Fruit fly (Drosophila melanogaster) whole organism, embryonic: ENCODE measurements around the gene CG7781.

ENCODE experiments used
- Bgb ChIP-seq: fragments of 200-800 bp; sonication (Bioruptor generic); IDR thresholded peaks from 2 replicates; pipeline ENCODE4 v1.3.6; 2022; ENCODE audit warnings: missing biosample characterization, missing genetic modification characterization; ENCODE audit not compliant: partially characterized antibody
- CG10321 ChIP-seq: fragments of 200-800 bp; sonication (Bioruptor generic); IDR thresholded peaks from 2 replicates; pipeline ENCODE4 v1.3.6; 2022; ENCODE audit warnings: missing biosample characterization, missing genetic modification characterization
- CG11560 ChIP-seq: fragments of 200-800 bp; sonication (Bioruptor generic); IDR thresholded peaks from 3 replicates; pipeline ENCODE4 v1.3.6; 2022; ENCODE audit warnings: missing biosample characterization, missing genetic modification characterization
- CG11695 ChIP-seq: fragments of 200-800 bp; sonication (Bioruptor generic); IDR thresholded peaks from 3 replicates; pipeline ENCODE4 v1.3.6; 2022; ENCODE audit warnings: missing biosample characterization, missing genetic modification characterization
- CG13287 ChIP-seq: fragments of 200-800 bp; sonication (Bioruptor generic); IDR thresholded peaks from 2 replicates; pipeline ENCODE4 v1.3.6; 2022; ENCODE audit warnings: missing biosample characterization, missing genetic modification characterization; ENCODE audit not compliant: partially characterized antibody
- CG14441 ChIP-seq: fragments of 200-800 bp; sonication (Bioruptor generic); IDR thresholded peaks from 2 replicates; pipeline ENCODE4 v1.3.6; 2022; ENCODE audit warnings: missing biosample characterization, missing genetic modification characterization
- CG14710 ChIP-seq: fragments of 200-800 bp; sonication (Bioruptor generic); optimal IDR thresholded peaks from 3 replicates; lab custom pipeline; 2019; ENCODE audit warnings: missing biosample characterization, mild to moderate bottlenecking, missing genetic modification characterization, moderate library complexity
- CG15601 ChIP-seq: fragments of 200-800 bp; sonication (Bioruptor generic); optimal IDR thresholded peaks from 3 replicates; lab custom pipeline; 2019; ENCODE audit warnings: missing biosample characterization, mild to moderate bottlenecking, missing genetic modification characterization, moderate library complexity
- CG17328 ChIP-seq: fragments of 200-800 bp; sonication (Bioruptor generic); IDR thresholded peaks from 2 replicates; pipeline ENCODE4 v1.3.6; 2022; ENCODE audit warnings: missing biosample characterization, missing genetic modification characterization
- CG31441 ChIP-seq: fragments of 200-800 bp; sonication (Bioruptor generic); IDR thresholded peaks from 2 replicates; pipeline ENCODE4 v1.3.6; 2022; ENCODE audit warnings: missing biosample characterization, missing genetic modification characterization
- CG32532 ChIP-seq: fragments of 200-800 bp; sonication (Bioruptor generic); IDR thresholded peaks from 2 replicates; pipeline ENCODE4 v1.3.6; 2022; ENCODE audit warnings: missing biosample characterization, missing genetic modification characterization
- CG3847 ChIP-seq: fragments of 200-800 bp; sonication (Bioruptor generic); IDR thresholded peaks from 2 replicates; pipeline ENCODE4 v1.3.6; 2022; ENCODE audit warnings: missing biosample characterization, missing genetic modification characterization
- CG3995 ChIP-seq: fragments of 200-800 bp; sonication (Bioruptor generic); optimal IDR thresholded peaks from 3 replicates; lab custom pipeline; 2016; ENCODE audit warnings: missing biosample characterization, missing genetic modification characterization
- CG4282 ChIP-seq: fragments of 200-800 bp; sonication (Bioruptor generic); optimal IDR thresholded peaks from 2 replicates; lab custom pipeline; 2016; ENCODE audit warnings: missing biosample characterization, missing genetic modification characterization
- CG43689 ChIP-seq: fragments of 200-800 bp; sonication (Bioruptor generic); IDR thresholded peaks from 2 replicates; pipeline ENCODE4 v1.3.6; 2022; ENCODE audit warnings: missing biosample characterization, missing genetic modification characterization
- CG6272 ChIP-seq: fragments of 200-800 bp; sonication (Bioruptor generic); IDR thresholded peaks from 2 replicates; pipeline ENCODE4 v1.3.6; 2022; ENCODE audit warnings: missing biosample characterization, missing genetic modification characterization
- Dad ChIP-seq: fragments of 200-800 bp; sonication (Bioruptor generic); optimal IDR thresholded peaks from 3 replicates; lab custom pipeline; 2016; ENCODE audit warnings: missing biosample characterization, missing genetic modification characterization
- Doc3 ChIP-seq: fragments of 200-800 bp; sonication (Bioruptor generic); IDR thresholded peaks from 3 replicates; pipeline ENCODE4 v1.3.6; 2022; ENCODE audit warnings: missing biosample characterization, missing genetic modification characterization; ENCODE audit not compliant: partially characterized antibody
- Elba2 ChIP-seq: fragments of 200-800 bp; sonication (Bioruptor generic); optimal IDR thresholded peaks from 3 replicates; lab custom pipeline; 2016; ENCODE audit warnings: missing biosample characterization, missing genetic modification characterization
- HLH3B ChIP-seq: fragments of 200-800 bp; sonication (Bioruptor generic); IDR thresholded peaks from 2 replicates; pipeline ENCODE4 v1.3.6; 2022; ENCODE audit warnings: missing biosample characterization, missing genetic modification characterization
- HLH4C ChIP-seq: fragments of 200-800 bp; sonication (Bioruptor generic); IDR thresholded peaks from 3 replicates; pipeline ENCODE4 v1.3.6; 2022; ENCODE audit warnings: missing biosample characterization, missing genetic modification characterization; ENCODE audit not compliant: partially characterized antibody
- HmgD ChIP-seq: fragments of 200-800 bp; sonication (Bioruptor generic); optimal IDR thresholded peaks from 3 replicates; lab custom pipeline; 2016; ENCODE audit warnings: missing biosample characterization, missing genetic modification characterization
- MESR4 ChIP-seq: fragments of 200-800 bp; sonication (Bioruptor generic); optimal IDR thresholded peaks from 2 replicates; lab custom pipeline; 2018; ENCODE audit warnings: missing biosample characterization, mild to moderate bottlenecking, missing genetic modification characterization, moderate library complexity
- Med ChIP-seq: fragments of 200-800 bp; sonication (Bioruptor generic); peaks from one replicate; lab custom pipeline; 2016; ENCODE audit warnings: missing biosample characterization, missing genetic modification characterization, mild to moderate bottlenecking, inconsistent platforms, moderate library complexity
- Meics ChIP-seq: fragments of 200-800 bp; sonication (Bioruptor generic); optimal IDR thresholded peaks from 2 replicates; lab custom pipeline; 2017; ENCODE audit warnings: missing biosample characterization, mild to moderate bottlenecking, missing genetic modification characterization
- Nf-YC ChIP-seq: fragments of 200-800 bp; optimal IDR thresholded peaks from 3 replicates; lab custom pipeline; 2019; ENCODE audit warnings: missing biosample characterization, mild to moderate bottlenecking, missing genetic modification characterization, moderate library complexity
- Opbp ChIP-seq: fragments of 200-800 bp; sonication (Bioruptor generic); IDR thresholded peaks from 3 replicates; pipeline ENCODE4 v1.3.6; 2022; ENCODE audit warnings: missing biosample characterization, missing genetic modification characterization; ENCODE audit not compliant: partially characterized antibody
- Sox102F ChIP-seq: fragments of 200-800 bp; sonication (Bioruptor generic); optimal IDR thresholded peaks from 2 replicates; lab custom pipeline; 2018; ENCODE audit warnings: missing biosample characterization, mild to moderate bottlenecking, missing genetic modification characterization, moderate library complexity
- Tbp ChIP-seq: fragments of >200 bp; optimal IDR thresholded peaks from 2 replicates; lab custom pipeline; 2018; ENCODE audit warnings: missing biosample characterization, missing genetic modification characterization
- YL-1 ChIP-seq: fragments of 200-800 bp; sonication (Bioruptor generic); optimal IDR thresholded peaks from 3 replicates; lab custom pipeline; 2017; ENCODE audit warnings: missing biosample characterization, mild to moderate bottlenecking, missing genetic modification characterization
- caup ChIP-seq: fragments of 200-800 bp; sonication (Bioruptor generic); optimal IDR thresholded peaks from 3 replicates; lab custom pipeline; 2017; ENCODE audit warnings: missing biosample characterization, mild to moderate bottlenecking, missing genetic modification characterization, moderate library complexity; ENCODE audit not compliant: severe bottlenecking
- chinmo ChIP-seq: fragments of 200-800 bp; sonication (Bioruptor generic); IDR thresholded peaks from 4 replicates; pipeline ENCODE4 v1.3.6; 2022; ENCODE audit warnings: missing biosample characterization, missing genetic modification characterization; ENCODE audit not compliant: partially characterized antibody
- fd102C ChIP-seq: fragments of 200-800 bp; sonication (Bioruptor generic); optimal IDR thresholded peaks from 2 replicates; lab custom pipeline; 2018; ENCODE audit warnings: missing biosample characterization, mild to moderate bottlenecking, missing genetic modification characterization, moderate library complexity
- fd3F ChIP-seq: fragments of 200-800 bp; sonication (Bioruptor generic); optimal IDR thresholded peaks from 2 replicates; lab custom pipeline; 2018; ENCODE audit warnings: missing biosample characterization, mild to moderate bottlenecking, missing genetic modification characterization, moderate library complexity
- gsb ChIP-seq: fragments of 200-800 bp; sonication (Bioruptor generic); IDR thresholded peaks from 2 replicates; pipeline ENCODE4 v1.3.6; 2022; ENCODE audit warnings: missing biosample characterization, missing genetic modification characterization
- hb ChIP-seq: fragments of 200-800 bp; sonication (Bioruptor generic); IDR thresholded peaks from 3 replicates; pipeline ENCODE4 v1.3.6; 2022; ENCODE audit warnings: missing biosample characterization, missing genetic modification characterization; ENCODE audit not compliant: partially characterized antibody
- hbn ChIP-seq: fragments of 200-800 bp; sonication (Bioruptor generic); IDR thresholded peaks from 2 replicates; pipeline ENCODE4 v1.3.6; 2022; ENCODE audit warnings: missing biosample characterization, missing genetic modification characterization; ENCODE audit not compliant: partially characterized antibody
- ind ChIP-seq: fragments of 200-800 bp; sonication (Bioruptor generic); optimal IDR thresholded peaks from 3 replicates; lab custom pipeline; 2016; ENCODE audit warnings: missing biosample characterization, missing genetic modification characterization
- lbe ChIP-seq: fragments of 200-800 bp; sonication (Bioruptor generic); optimal IDR thresholded peaks from 2 replicates; lab custom pipeline; 2016; ENCODE audit warnings: missing biosample characterization, mild to moderate bottlenecking, missing genetic modification characterization
- mld ChIP-seq: fragments of 200-800 bp; sonication (Bioruptor generic); IDR thresholded peaks from 3 replicates; pipeline ENCODE4 v1.3.6; 2022; ENCODE audit warnings: missing biosample characterization, missing genetic modification characterization; ENCODE audit not compliant: partially characterized antibody
- nerfin-1 ChIP-seq: fragments of 200-800 bp; sonication (Bioruptor generic); optimal IDR thresholded peaks from 3 replicates; lab custom pipeline; 2019; ENCODE audit warnings: missing biosample characterization, mild to moderate bottlenecking, missing genetic modification characterization, moderate library complexity
- nerfin-2 ChIP-seq: fragments of 200-800 bp; sonication (Bioruptor generic); IDR thresholded peaks from 2 replicates; pipeline ENCODE4 v1.3.6; 2022; ENCODE audit warnings: missing biosample characterization, missing genetic modification characterization; ENCODE audit not compliant: partially characterized antibody
- pfk ChIP-seq: fragments of 200-800 bp; sonication (Bioruptor generic); optimal IDR thresholded peaks from 2 replicates; lab custom pipeline; 2018; ENCODE audit warnings: missing biosample characterization, mild to moderate bottlenecking, missing genetic modification characterization, moderate library complexity
- repo ChIP-seq: fragments of 200-800 bp; sonication (Bioruptor generic); optimal IDR thresholded peaks from 2 replicates; lab custom pipeline; 2016; ENCODE audit warnings: missing biosample characterization, missing genetic modification characterization
- rib ChIP-seq: fragments of 200-800 bp; sonication (Bioruptor generic); IDR thresholded peaks from 2 replicates; pipeline ENCODE4 v1.3.6; 2022; ENCODE audit warnings: missing biosample characterization, missing genetic modification characterization
- sug ChIP-seq: fragments of 200-800 bp; optimal IDR thresholded peaks from 2 replicates; lab custom pipeline; 2019; ENCODE audit warnings: missing biosample characterization, mild to moderate bottlenecking, missing genetic modification characterization, moderate library complexity
- tgo ChIP-seq: fragments of 200-800 bp; sonication (Bioruptor generic); IDR thresholded peaks from 3 replicates; pipeline ENCODE4 v1.3.6; 2022; ENCODE audit warnings: missing biosample characterization, missing genetic modification characterization
- tio ChIP-seq: fragments of 200-800 bp; sonication (Bioruptor generic); optimal IDR thresholded peaks from 2 replicates; lab custom pipeline; 2017; ENCODE audit warnings: missing biosample characterization, missing genetic modification characterization, inconsistent platforms
- wdn ChIP-seq: fragments of 200-800 bp; sonication (Bioruptor generic); IDR thresholded peaks from 2 replicates; pipeline ENCODE4 v1.3.6; 2022; ENCODE audit warnings: missing biosample characterization, missing genetic modification characterization
- wor ChIP-seq: fragments of 200-800 bp; sonication (Bioruptor generic); IDR thresholded peaks from 2 replicates; pipeline ENCODE4 v1.3.6; 2022; ENCODE audit warnings: missing biosample characterization, missing genetic modification characterization
- zen2 ChIP-seq: fragments of 200-800 bp; sonication (Bioruptor generic); IDR thresholded peaks from 3 replicates; pipeline ENCODE4 v1.3.6; 2022; ENCODE audit warnings: missing biosample characterization, missing genetic modification characterization; ENCODE audit not compliant: partially characterized antibody

CG7781 gene

DNA sequence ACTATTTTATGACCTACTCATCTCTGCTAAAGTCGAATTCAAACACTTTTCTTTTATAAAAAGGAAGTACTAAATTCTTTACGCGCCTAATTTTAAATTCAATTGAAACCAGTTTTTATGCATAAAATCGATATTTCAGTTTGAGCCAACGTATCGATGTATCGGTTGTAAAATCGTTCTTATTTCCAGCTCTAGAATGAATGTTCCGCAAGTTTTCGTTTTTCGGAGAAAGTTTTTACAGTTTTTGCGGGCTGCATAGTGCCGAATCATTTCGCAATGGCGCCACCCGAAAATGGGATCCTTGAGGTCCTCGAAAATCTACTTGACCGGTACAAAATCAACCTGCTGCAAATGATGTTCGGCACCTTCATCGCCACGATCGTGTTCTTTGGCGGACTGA is 19.8 kb downstream of the CG7781 start, which contains the start of gene CG7840 (continued):
- TF ChIP-seq nerfin-2 (GFP tag; lab: Robert Waterston, UW) (peak; percentile 78), CG31441 (no peak), zen2 (GFP tag; lab: Robert Waterston, UW) (peak; percentile 92), Elba2 (GFP tag; lab: Kevin White, UChicago) (no peak), CG14441 (GFP tag; lab: Robert Waterston, UW) (no peak), CG15601 (tag; lab: Kevin White, UChicago) (no peak), hbn (GFP tag; lab: Robert Waterston, UW) (peak; percentile 94), gsb (GFP tag; lab: Robert Waterston, UW) (no peak), Tbp (GFP tag; lab: Kevin White, UChicago) (no peak), CG3995 (GFP tag; lab: Kevin White, UChicago) (peak; percentile 77), Med (GFP tag; lab: Kevin White, UChicago) (peak; percentile 57), hb (GFP tag; lab: Robert Waterston, UW) (peak; percentile 54; the same call in 2 of the 3 replicates), CG11560 (tag; lab: Robert Waterston, UW) (peak; percentile 57; the same call in 1 of the 3 replicates), nerfin-1 (tag; lab: Kevin White, UChicago) (no peak), CG14710 (tag; lab: Kevin White, UChicago) (peak; percentile 3), CG11695 (no peak), fd3F (GFP tag; lab: Kevin White, UChicago) (no peak), Nf-YC (tag; lab: Kevin White, UChicago) (no peak), repo (GFP tag; lab: Kevin White, UChicago) (no peak), tgo (no peak), rib (GFP tag; lab: Robert Waterston, UW) (no peak), HmgD (GFP tag; lab: Kevin White, UChicago) (no peak), YL-1 (peak; percentile 38), Bgb (GFP tag; lab: Robert Waterston, UW) (peak; percentile 92), pfk (GFP tag; lab: Kevin White, UChicago) (no peak), Dad (no peak), CG3847 (GFP tag; lab: Robert Waterston, UW) (no peak), HLH4C (GFP tag; lab: Robert Waterston, UW) (peak; percentile 78), chinmo (peak; percentile 78; the same call in 2 of the 4 replicates), CG13287 (GFP tag; lab: Robert Waterston, UW) (peak; percentile 95), lbe (GFP tag; lab: Kevin White, UChicago) (no peak), fd102C (GFP tag; lab: Kevin White, UChicago) (no peak), sug (no peak), Meics (peak; percentile 74), mld (peak; percentile 78), ind (GFP tag; lab: Kevin White, UChicago) (no peak), CG32532 (GFP tag; lab: Robert Waterston, UW) (no peak), CG10321 (GFP tag; lab: Robert Waterston, UW) (no peak), Opbp (GFP tag; lab: Robert Waterston, UW) (peak; percentile 91), wdn (GFP tag; lab: Robert Waterston, UW) (no peak), MESR4 (peak; percentile 57), CG6272 (GFP tag; lab: Robert Waterston, UW) (no peak), HLH3B (no peak), tio (GFP tag; lab: Kevin White, UChicago) (no peak), caup (GFP tag; lab: Kevin White, UChicago) (no peak), Sox102F (GFP tag; lab: Kevin White, UChicago) (no peak), CG4282 (no peak), CG17328 (GFP tag; lab: Robert Waterston, UW) (no peak), Doc3 (GFP tag; lab: Robert Waterston, UW) (peak; percentile 90), CG43689 (GFP tag; lab: Robert Waterston, UW) (no peak), wor (GFP tag; lab: Robert Waterston, UW) (no peak)
